Fruit fly (Drosophila melanogaster) Kc167 (cell line): ENCODE results near the gene CG11262.

ENCODE experiments used
- Sin3A ChIP-seq: fragments of >200 bp; optimal IDR thresholded peaks from 2 replicates; lab custom pipeline; 2018; ENCODE audit warnings: missing external identifiers
- h ChIP-seq: fragments of >200 bp; optimal IDR thresholded peaks from 3 replicates; lab custom pipeline; 2018; ENCODE audit warnings: missing external identifiers
- insv ChIP-seq: fragments of >200 bp; optimal IDR thresholded peaks from 3 replicates; lab custom pipeline; 2018; ENCODE audit warnings: missing external identifiers

DNA sequence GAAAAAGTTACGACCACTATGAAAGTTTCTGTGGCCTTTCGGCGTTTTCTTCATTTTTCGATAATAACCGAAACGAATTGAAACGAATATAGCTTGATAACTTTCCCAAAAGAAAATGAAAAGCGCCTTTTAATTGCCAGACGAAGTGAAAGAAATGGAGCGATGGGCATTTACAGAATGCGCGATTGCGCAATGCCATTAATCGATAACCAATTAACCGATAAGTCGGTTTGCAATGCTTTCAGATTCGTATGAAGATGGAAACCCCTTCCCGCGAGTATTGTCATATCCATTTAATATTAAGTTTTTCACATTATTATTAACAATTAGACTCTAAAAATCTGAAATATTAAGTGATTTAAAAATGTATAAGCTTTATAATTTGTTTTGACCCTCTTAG, 32.4 kb downstream of the CG11262 start:
- TF ChIP-seq h (no peak), insv (no peak), Sin3A (lab: Kevin White, UChicago) (no peak)
